Worm (Caenorhabditis elegans) whole organism, L3 larva: ENCODE measurements around the gene F55D1.1.

Source experiments
- R02D3.7 ChIP-seq: fragments of 150-350 bp; optimal IDR thresholded peaks from 2 replicates; lab custom pipeline; 2014; ENCODE audit warnings: missing biosample characterization, missing genetic modification characterization
- ceh-28 ChIP-seq: fragments of 150-350 bp; optimal IDR thresholded peaks from 2 replicates; lab custom pipeline; 2014; ENCODE audit warnings: missing biosample characterization, missing genetic modification reagents, missing genetic modification characterization
- egl-27 ChIP-seq: sonication (generic microtip); optimal IDR thresholded peaks from 4 replicates; lab custom pipeline; 2017; ENCODE audit warnings: missing biosample characterization, missing genetic modification reagents, missing genetic modification characterization
- lin-15B ChIP-seq: fragments of 150-350 bp; optimal IDR thresholded peaks from 2 replicates; lab custom pipeline; 2014; ENCODE audit warnings: missing biosample characterization, missing genetic modification characterization
- mdl-1 ChIP-seq: fragments of 150-350 bp; optimal IDR thresholded peaks from 2 replicates; lab custom pipeline; 2014; ENCODE audit warnings: missing biosample characterization, missing genetic modification characterization
- nhr-12 ChIP-seq: fragments of 150-350 bp; optimal IDR thresholded peaks from 2 replicates; lab custom pipeline; 2014; ENCODE audit warnings: missing biosample characterization, missing genetic modification characterization
- nhr-237 ChIP-seq: fragments of 150-350 bp; optimal IDR thresholded peaks from 2 replicates; lab custom pipeline; 2014; ENCODE audit warnings: missing biosample characterization, missing genetic modification characterization
- nhr-28 ChIP-seq: fragments of 150-350 bp; optimal IDR thresholded peaks from 2 replicates; lab custom pipeline; 2014; ENCODE audit warnings: missing biosample characterization, missing genetic modification characterization
- nhr-77 ChIP-seq: fragments of 150-350 bp; optimal IDR thresholded peaks from 2 replicates; lab custom pipeline; 2014; ENCODE audit warnings: missing biosample characterization, missing genetic modification characterization
- sea-2 ChIP-seq: fragments of 150-350 bp; sonication (generic microtip); optimal IDR thresholded peaks from 4 replicates; lab custom pipeline; 2014; ENCODE audit warnings: missing biosample characterization, missing genetic modification reagents, missing genetic modification characterization
- snpc-4 ChIP-seq: fragments of 150-350 bp; optimal IDR thresholded peaks from 2 replicates; lab custom pipeline; 2014; ENCODE audit warnings: missing biosample characterization, missing genetic modification characterization
- unc-62 ChIP-seq: fragments of 150-350 bp; sonication (generic microtip); optimal IDR thresholded peaks from 4 replicates; lab custom pipeline; 2014; ENCODE audit warnings: missing biosample characterization, missing genetic modification reagents, missing genetic modification characterization
- zag-1 ChIP-seq: fragments of 150-350 bp; optimal IDR thresholded peaks from 2 replicates; lab custom pipeline; 2014; ENCODE audit warnings: missing biosample characterization, missing genetic modification characterization

ce11 chrX:5485931-5486537 is 3.6 kb upstream of the F55D1.1 start, which contains the start of gene C25F6.1:
- no peak for TF ChIP-seq nhr-12 (tag; lab: Kevin White, UChicago)
- no peak for TF ChIP-seq R02D3.7 (tag; lab: Kevin White, UChicago)
- no peak for TF ChIP-seq mdl-1 (tag; lab: Kevin White, UChicago)
- no peak for TF ChIP-seq zag-1 (tag; lab: Kevin White, UChicago)
- TF ChIP-seq nhr-237 (tag; lab: Kevin White, UChicago) = no peak
- TF ChIP-seq unc-62 (GFP tag; lab: Kevin White, UChicago) = no peak
- TF ChIP-seq nhr-28 (tag; lab: Kevin White, UChicago) = no peak
- TF ChIP-seq egl-27 (tag; lab: Kevin White, UChicago) = no peak
- no peak for TF ChIP-seq ceh-28
- TF ChIP-seq nhr-77 (tag; lab: Kevin White, UChicago) = no peak
- TF ChIP-seq sea-2 = no peak
- TF ChIP-seq snpc-4 (tag; lab: Kevin White, UChicago) = no peak
- no peak for TF ChIP-seq lin-15B
